Worm (Caenorhabditis elegans) whole organism, L2 larva: ENCODE results near the gene ZK813.7.

Source experiments
- ZK546.5 ChIP-seq: sonication (generic microtip); optimal IDR thresholded peaks from 2 replicates; lab custom pipeline; 2017; ENCODE audit warnings: missing biosample characterization, missing genetic modification characterization
- dmd-4 ChIP-seq: sonication (generic microtip); optimal IDR thresholded peaks from 2 replicates; lab custom pipeline; 2017; ENCODE audit warnings: missing biosample characterization, missing genetic modification characterization
- elt-1 ChIP-seq: fragments of 150-350 bp; optimal IDR thresholded peaks from 2 replicates; lab custom pipeline; 2014; ENCODE audit warnings: missing biosample characterization, missing genetic modification characterization
- elt-3 ChIP-seq: sonication (generic microtip); optimal IDR thresholded peaks from 2 replicates; lab custom pipeline; 2017; ENCODE audit warnings: missing biosample characterization, missing genetic modification characterization
- lin-11 ChIP-seq: fragments of 150-350 bp; sonication (generic microtip); optimal IDR thresholded peaks from 2 replicates; lab custom pipeline; 2014; ENCODE audit warnings: missing biosample characterization, missing genetic modification characterization, inconsistent platforms, mixed read lengths
- lin-13 ChIP-seq: fragments of 150-350 bp; optimal IDR thresholded peaks from 2 replicates; lab custom pipeline; 2014; ENCODE audit warnings: missing biosample characterization, missing genetic modification reagents, missing genetic modification characterization
- mbf-1 ChIP-seq: sonication (generic microtip); optimal IDR thresholded peaks from 2 replicates; lab custom pipeline; 2017; ENCODE audit warnings: missing biosample characterization, missing genetic modification characterization
- mdl-1 ChIP-seq, 2 experiments: fragments of 150-350 bp in 1 of 2; sonication (generic microtip) in 1 of 2; optimal IDR thresholded peaks; 2 replicates each; lab custom pipeline; 2017; ENCODE audit warnings: missing biosample characterization in 2 of 2, missing genetic modification characterization in 2 of 2
- nhr-77 ChIP-seq: fragments of 150-350 bp; optimal IDR thresholded peaks from 2 replicates; lab custom pipeline; 2014; ENCODE audit warnings: missing biosample characterization, missing genetic modification characterization
- unc-62 ChIP-seq: fragments of 150-350 bp; optimal IDR thresholded peaks from 2 replicates; lab custom pipeline; 2014; ENCODE audit warnings: missing biosample characterization, missing genetic modification reagents, missing genetic modification characterization
- ztf-4 ChIP-seq: fragments of 150-350 bp; optimal IDR thresholded peaks from 2 replicates; lab custom pipeline; 2014; ENCODE audit warnings: missing biosample characterization, missing genetic modification characterization

DNA sequence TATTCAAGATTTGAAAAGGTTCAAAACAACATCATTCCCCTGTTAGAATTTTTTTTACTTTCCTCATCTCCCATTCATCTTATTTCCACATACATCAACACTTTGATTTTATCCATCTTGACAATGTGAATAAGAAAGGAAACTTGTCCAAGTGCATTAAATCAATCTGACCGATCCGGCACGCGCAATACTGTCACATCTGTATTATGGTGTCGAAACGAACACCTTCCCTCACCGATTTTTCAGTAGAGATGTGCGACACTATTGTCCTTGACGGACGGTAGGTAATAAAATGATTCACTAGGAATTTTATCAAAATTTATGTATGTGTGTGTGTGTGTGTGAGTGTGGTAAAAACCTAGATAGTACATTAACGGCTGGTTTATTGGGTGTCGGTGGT lies 19.3 kb downstream of the ZK813.7 start:
- TF ChIP-seq mdl-1 (tag; optimal IDR thresholded peaks at IDR 0.05; lab: Kevin White, UChicago) = no peak
- no peak for TF ChIP-seq elt-1 (tag; lab: Kevin White, UChicago)
- no peak for TF ChIP-seq ZK546.5 (tag; lab: Kevin White, UChicago)
- TF ChIP-seq ztf-4 (tag; lab: Kevin White, UChicago) = no peak
- no peak for TF ChIP-seq unc-62 (GFP tag; lab: Kevin White, UChicago)
- no peak for TF ChIP-seq lin-11
- no peak for TF ChIP-seq elt-3
- no peak for TF ChIP-seq nhr-77 (tag; lab: Kevin White, UChicago)
- no peak for TF ChIP-seq lin-13
- TF ChIP-seq dmd-4 (tag; lab: Kevin White, UChicago) = no peak
- TF ChIP-seq mbf-1 (tag; lab: Kevin White, UChicago) = no peak
